Fruit fly (Drosophila melanogaster): Measurements from ENCODE around the gene RpS27.

- TF ChIP-seq CG18764 (GFP tag; optimal IDR thresholded peaks at IDR 0.05) (no peak), Lpt (GFP tag; optimal IDR thresholded peaks at IDR 0.05) (no peak), Hr39 (optimal IDR thresholded peaks at IDR 0.05) (no peak), CG8281 (tag; optimal IDR thresholded peaks at IDR 0.05) (no peak), CG10431 (GFP tag; optimal IDR thresholded peaks at IDR 0.05) (no peak), pan (optimal IDR thresholded peaks at IDR 0.05) (no peak), pan (GFP tag; optimal IDR thresholded peaks at IDR 0.05 in 1 of 2, IDR thresholded peaks at IDR 0.05 in 1 of 2) (no peak)
Measured at dm6 chr3R:25273537-25273936, 26.2 kb upstream of the RpS27 start, which contains the start of gene CG11878.

Data from whole organism, embryonic.